Worm (Caenorhabditis elegans) whole organism, L3 larva: ENCODE results near the gene Y45F10D.6.

Experiments used
- R02D3.7 ChIP-seq: fragments of 150-350 bp; optimal IDR thresholded peaks from 2 replicates; lab custom pipeline; 2014; ENCODE audit warnings: missing biosample characterization, missing genetic modification characterization
- ZK546.5 ChIP-seq: sonication (generic microtip); optimal IDR thresholded peaks from 2 replicates; lab custom pipeline; 2017; ENCODE audit warnings: missing biosample characterization, missing genetic modification characterization
- ama-1 ChIP-seq: fragments of 150-350 bp; optimal IDR thresholded peaks from 2 replicates; lab custom pipeline; 2018
- ceh-16 ChIP-seq: sonication (generic microtip); optimal IDR thresholded peaks from 2 replicates; lab custom pipeline; 2017; ENCODE audit warnings: missing biosample characterization, missing genetic modification characterization
- ceh-28 ChIP-seq: fragments of 150-350 bp; optimal IDR thresholded peaks from 2 replicates; lab custom pipeline; 2014; ENCODE audit warnings: missing biosample characterization, missing genetic modification reagents, missing genetic modification characterization
- ceh-82 ChIP-seq: fragments of 150-350 bp; optimal IDR thresholded peaks from 2 replicates; lab custom pipeline; 2014; ENCODE audit warnings: missing biosample characterization, missing genetic modification characterization
- ceh-9 ChIP-seq: sonication (generic microtip); optimal IDR thresholded peaks from 2 replicates; lab custom pipeline; 2018; ENCODE audit warnings: missing biosample characterization, missing genetic modification characterization
- egl-27 ChIP-seq: sonication (generic microtip); optimal IDR thresholded peaks from 4 replicates; lab custom pipeline; 2017; ENCODE audit warnings: missing biosample characterization, missing genetic modification reagents, missing genetic modification characterization
- egl-5 ChIP-seq: fragments of 150-350 bp; optimal IDR thresholded peaks from 2 replicates; lab custom pipeline; 2017; ENCODE audit warnings: missing biosample characterization, missing genetic modification reagents, missing genetic modification characterization, inconsistent platforms
- elt-2 ChIP-seq: sonication (generic microtip); optimal IDR thresholded peaks from 2 replicates; lab custom pipeline; 2016; ENCODE audit warnings: missing genetic modification reagents, mild to moderate bottlenecking, missing genetic modification characterization, missing compliant biosample characterization
- elt-3 ChIP-seq, 3 experiments: fragments of 150-350 bp in 1 of 3; sonication (generic microtip) in 2 of 3; optimal IDR thresholded peaks; 2 replicates in 2 of 3; 4 replicates in 1 of 3; lab custom pipeline; 2014 to 2017; ENCODE audit warnings: missing biosample characterization in 3 of 3, missing genetic modification characterization in 3 of 3
- fkh-10 ChIP-seq: sonication (generic microtip); optimal IDR thresholded peaks from 2 replicates; lab custom pipeline; 2017; ENCODE audit warnings: missing biosample characterization, missing genetic modification reagents, missing genetic modification characterization
- fkh-2 ChIP-seq: fragments of 150-350 bp; optimal IDR thresholded peaks from 2 replicates; lab custom pipeline; 2014; ENCODE audit warnings: missing biosample characterization, missing genetic modification reagents, missing genetic modification characterization
- fos-1 ChIP-seq: fragments of 150-350 bp; optimal IDR thresholded peaks from 2 replicates; lab custom pipeline; 2014; ENCODE audit warnings: missing biosample characterization, missing genetic modification characterization
- hmg-11 ChIP-seq: sonication (generic microtip); optimal IDR thresholded peaks from 2 replicates; lab custom pipeline; 2016; ENCODE audit warnings: missing genetic modification characterization, missing compliant biosample characterization
- jun-1 ChIP-seq: fragments of 150-350 bp; optimal IDR thresholded peaks from 2 replicates; lab custom pipeline; 2014; ENCODE audit warnings: missing biosample characterization, missing genetic modification reagents, missing genetic modification characterization
- lin-15B ChIP-seq: fragments of 150-350 bp; optimal IDR thresholded peaks from 2 replicates; lab custom pipeline; 2014; ENCODE audit warnings: missing biosample characterization, missing genetic modification characterization
- lin-39 ChIP-seq: fragments of 150-350 bp; optimal IDR thresholded peaks from 2 replicates; lab custom pipeline; 2018; ENCODE audit warnings: missing biosample characterization, missing genetic modification reagents, missing genetic modification characterization
- mdl-1 ChIP-seq: fragments of 150-350 bp; optimal IDR thresholded peaks from 2 replicates; lab custom pipeline; 2014; ENCODE audit warnings: missing biosample characterization, missing genetic modification characterization
- mml-1 ChIP-seq: fragments of 150-350 bp; sonication (generic microtip); optimal IDR thresholded peaks from 3 replicates; lab custom pipeline; 2014; ENCODE audit warnings: missing biosample characterization, missing genetic modification characterization
- nfya-1 ChIP-seq: sonication (generic microtip); optimal IDR thresholded peaks from 2 replicates; lab custom pipeline; 2017; ENCODE audit warnings: missing genetic modification characterization, mild to moderate bottlenecking, missing compliant biosample characterization, antibody characterized with exemption, moderate library complexity; ENCODE audit not compliant: insufficient read depth
- nhr-11 ChIP-seq: fragments of 150-350 bp; optimal IDR thresholded peaks from 2 replicates; lab custom pipeline; 2014; ENCODE audit warnings: missing biosample characterization, missing genetic modification characterization
- nhr-12 ChIP-seq: fragments of 150-350 bp; optimal IDR thresholded peaks from 2 replicates; lab custom pipeline; 2014; ENCODE audit warnings: missing biosample characterization, missing genetic modification characterization
- nhr-23 ChIP-seq: fragments of 150-350 bp; optimal IDR thresholded peaks from 2 replicates; lab custom pipeline; 2014; ENCODE audit warnings: missing biosample characterization, missing genetic modification reagents, missing genetic modification characterization
- nhr-237 ChIP-seq: fragments of 150-350 bp; optimal IDR thresholded peaks from 2 replicates; lab custom pipeline; 2014; ENCODE audit warnings: missing biosample characterization, missing genetic modification characterization
- nhr-25 ChIP-seq: sonication (generic microtip); optimal IDR thresholded peaks from 2 replicates; lab custom pipeline; 2017; ENCODE audit warnings: missing biosample characterization, missing genetic modification characterization
- nhr-28 ChIP-seq: fragments of 150-350 bp; optimal IDR thresholded peaks from 2 replicates; lab custom pipeline; 2014; ENCODE audit warnings: missing biosample characterization, missing genetic modification characterization
- nhr-43 ChIP-seq: sonication (generic microtip); optimal IDR thresholded peaks from 2 replicates; lab custom pipeline; 2016; ENCODE audit warnings: mild to moderate bottlenecking, missing genetic modification characterization, missing compliant biosample characterization; ENCODE audit not compliant: poor library complexity, severe bottlenecking
- nhr-67 ChIP-seq: fragments of 150-350 bp; optimal IDR thresholded peaks from 2 replicates; lab custom pipeline; 2014; ENCODE audit warnings: missing biosample characterization, missing genetic modification characterization
- nhr-76 ChIP-seq: fragments of 150-350 bp; sonication (generic microtip); optimal IDR thresholded peaks from 5 replicates; lab custom pipeline; 2014; ENCODE audit warnings: missing biosample characterization, missing genetic modification characterization
- nhr-77 ChIP-seq: fragments of 150-350 bp; optimal IDR thresholded peaks from 2 replicates; lab custom pipeline; 2014; ENCODE audit warnings: missing biosample characterization, missing genetic modification characterization
- pha-4 ChIP-seq: fragments of 150-350 bp; optimal IDR thresholded peaks from 2 replicates; lab custom pipeline; 2014; ENCODE audit warnings: missing biosample characterization, missing genetic modification reagents, missing genetic modification characterization
- sea-2 ChIP-seq: fragments of 150-350 bp; sonication (generic microtip); optimal IDR thresholded peaks from 4 replicates; lab custom pipeline; 2014; ENCODE audit warnings: missing biosample characterization, missing genetic modification reagents, missing genetic modification characterization
- skn-1 ChIP-seq: fragments of 150-350 bp; optimal IDR thresholded peaks from 2 replicates; lab custom pipeline; 2014; ENCODE audit warnings: missing biosample characterization, missing genetic modification characterization
- snpc-4 ChIP-seq: fragments of 150-350 bp; optimal IDR thresholded peaks from 2 replicates; lab custom pipeline; 2014; ENCODE audit warnings: missing biosample characterization, missing genetic modification characterization
- tbx-2 ChIP-seq: sonication (generic microtip); optimal IDR thresholded peaks from 2 replicates; lab custom pipeline; 2016; ENCODE audit warnings: mild to moderate bottlenecking, missing genetic modification characterization, missing compliant biosample characterization
- unc-39 ChIP-seq: sonication (generic microtip); optimal IDR thresholded peaks from 4 replicates; lab custom pipeline; 2017; ENCODE audit warnings: missing biosample characterization, missing genetic modification characterization
- ztf-11 ChIP-seq: fragments of 150-350 bp; optimal IDR thresholded peaks from 2 replicates; lab custom pipeline; 2014; ENCODE audit warnings: missing biosample characterization, missing genetic modification characterization
- ztf-4 ChIP-seq: fragments of 150-350 bp; optimal IDR thresholded peaks from 2 replicates; lab custom pipeline; 2014; ENCODE audit warnings: missing biosample characterization, missing genetic modification characterization

The Y45F10D.6 gene

ce11 chrIV:13788652-13789051 lies 9.1 kb downstream of the Y45F10D.6 start, which contains the start of the genes sas-6 and Y45F10D.7 (continued):
- TF ChIP-seq mml-1 (tag; lab: Kevin White, UChicago) (no peak), nhr-23 (tag; lab: Kevin White, UChicago) (peak; percentile 59), egl-5 (tag; lab: Kevin White, UChicago) (peak; percentile 86), lin-39 (tag; lab: Kevin White, UChicago) (peak; percentile 54), nhr-11 (tag; lab: Kevin White, UChicago) (no peak), nhr-12 (tag; lab: Kevin White, UChicago) (no peak), ama-1 (lab: Kevin White, UChicago) (no peak), nhr-43 (tag; lab: Kevin White, UChicago) (no peak), ZK546.5 (no peak), ztf-11 (tag; lab: Kevin White, UChicago) (no peak), fkh-10 (GFP tag; lab: Kevin White, UChicago) (no peak), sea-2 (GFP tag; lab: Kevin White, UChicago) (no peak), tbx-2 (tag; lab: Kevin White, UChicago) (no peak), ceh-28 (tag; lab: Kevin White, UChicago) (no peak), nhr-25 (tag; lab: Kevin White, UChicago) (peak; percentile 61)

- TF ChIP-seq ztf-11 (tag; lab: Kevin White, UChicago) (no peak), hmg-11 (tag; lab: Kevin White, UChicago) (peak; percentile 29), nfya-1 (peak; percentile 23), nhr-28 (tag; lab: Kevin White, UChicago) (no peak), pha-4 (tag; lab: Kevin White, UChicago) (peak; percentile 35), ZK546.5 (no peak), nhr-67 (tag; lab: Kevin White, UChicago) (no peak), unc-39 (tag; lab: Kevin White, UChicago) (no peak), ama-1 (lab: Kevin White, UChicago) (no peak), lin-39 (tag; lab: Kevin White, UChicago) (no peak), ceh-82 (tag; lab: Kevin White, UChicago) (no peak), elt-2 (tag; lab: Kevin White, UChicago) (peak; percentile 35), ceh-28 (tag; lab: Kevin White, UChicago) (peak; percentile 32)
- TF ChIP-seq, all 47 proteins: peak for 5
These were observed 11.0 kb downstream of the Y45F10D.6 start, which contains the start of gene icap-1 for ce11 chrIV:13786690-13787089. icap-1 (minus strand) TSS chrIV:13786961.

- TF ChIP-seq jun-1 (tag; lab: Kevin White, UChicago) (no peak), ama-1 (lab: Kevin White, UChicago) (peak; percentile 5)
- TF ChIP-seq, all 47 proteins: peak for 1
These were observed 12.2 kb downstream of the Y45F10D.6 start, which contains the start of gene lact-9 for ce11 chrIV:13785545-13785944. lact-9 (minus strand) TSS chrIV:13785645.

- TF ChIP-seq skn-1 (no peak), sea-2 (GFP tag; lab: Kevin White, UChicago) (no peak), nhr-25 (tag; lab: Kevin White, UChicago) (peak; percentile 2), ama-1 (lab: Kevin White, UChicago) (peak; percentile 72)
- TF ChIP-seq, all 47 proteins: peak for 2
These were observed 12.9 kb downstream of the Y45F10D.6 start for ce11 chrIV:13784774-13785173.

- no peak for TF ChIP-seq nhr-67 (tag; lab: Kevin White, UChicago)
- TF ChIP-seq jun-1 (tag; lab: Kevin White, UChicago) = no peak
- no peak for TF ChIP-seq egl-27
- TF ChIP-seq fkh-2 (tag; lab: Kevin White, UChicago) = no peak
- peak; percentile 51 for TF ChIP-seq elt-2 (tag; lab: Kevin White, UChicago)
- peak; percentile 45 for TF ChIP-seq ceh-28 (tag; lab: Kevin White, UChicago)
- no peak for TF ChIP-seq lin-39 (tag; lab: Kevin White, UChicago)
- TF ChIP-seq ZK546.5 = no peak
- no peak for TF ChIP-seq nhr-237
- peak; percentile 30 for TF ChIP-seq ama-1 (lab: Kevin White, UChicago)
- no peak for TF ChIP-seq ceh-16 (tag; lab: Kevin White, UChicago)
- TF ChIP-seq nhr-76 (tag; lab: Kevin White, UChicago) = no peak
- no peak for TF ChIP-seq ztf-4 (tag; lab: Kevin White, UChicago)
- peak; percentile 30 for TF ChIP-seq hmg-11 (tag; lab: Kevin White, UChicago)
- no peak for TF ChIP-seq mdl-1 (tag; lab: Kevin White, UChicago)
- TF ChIP-seq ceh-82 (tag; lab: Kevin White, UChicago) = no peak
- TF ChIP-seq snpc-4 (tag; lab: Kevin White, UChicago) = no peak
- peak; percentile 20 for TF ChIP-seq nhr-25 (tag; lab: Kevin White, UChicago)
- TF ChIP-seq R02D3.7 (tag; lab: Kevin White, UChicago) = no peak
- TF ChIP-seq fkh-10 (GFP tag; lab: Kevin White, UChicago) = no peak
- TF ChIP-seq elt-3 (tag; optimal IDR thresholded peaks at IDR 0.05; lab: Kevin White, UChicago) = no peak
- peak; percentile 22 for TF ChIP-seq nhr-23 (tag; lab: Kevin White, UChicago)
- no peak for TF ChIP-seq ztf-11 (tag; lab: Kevin White, UChicago)
- TF ChIP-seq fos-1 (tag; lab: Kevin White, UChicago) = no peak
- TF ChIP-seq ceh-9 (tag; lab: Kevin White, UChicago) = no peak
- TF ChIP-seq skn-1 = no peak
- TF ChIP-seq nhr-43 (tag; lab: Kevin White, UChicago) = no peak
- TF ChIP-seq unc-39 (tag; lab: Kevin White, UChicago) = no peak
- peak; percentile 77 for TF ChIP-seq lin-15B (tag; lab: Kevin White, UChicago)
- TF ChIP-seq nhr-77 = no peak
- TF ChIP-seq nhr-28 (tag; lab: Kevin White, UChicago) = no peak
These were observed 14.3 kb downstream of the Y45F10D.6 start, which contains the start of gene iscu-1 for ce11 chrIV:13783237-13784012. iscu-1 (plus strand) TSS chrIV:13783962.
